Worm (Caenorhabditis elegans) whole organism, mixed stage, embryonic: Measurements from ENCODE around the gene aip-1.

Experiments used
- blmp-1 ChIP-seq: fragments of 150-350 bp; optimal IDR thresholded peaks from 2 replicates; lab custom pipeline; 2014; ENCODE audit warnings: missing biosample characterization, missing genetic modification characterization
- elt-3 ChIP-seq: fragments of 150-350 bp; optimal IDR thresholded peaks from 2 replicates; lab custom pipeline; 2014; ENCODE audit warnings: missing biosample characterization, missing genetic modification characterization
- lin-32 ChIP-seq: fragments of 200-800 bp; sonication (Bioruptor generic); optimal IDR thresholded peaks from 2 replicates; lab custom pipeline; 2018; ENCODE audit warnings: mild to moderate bottlenecking, missing genetic modification characterization, missing compliant biosample characterization

DNA sequence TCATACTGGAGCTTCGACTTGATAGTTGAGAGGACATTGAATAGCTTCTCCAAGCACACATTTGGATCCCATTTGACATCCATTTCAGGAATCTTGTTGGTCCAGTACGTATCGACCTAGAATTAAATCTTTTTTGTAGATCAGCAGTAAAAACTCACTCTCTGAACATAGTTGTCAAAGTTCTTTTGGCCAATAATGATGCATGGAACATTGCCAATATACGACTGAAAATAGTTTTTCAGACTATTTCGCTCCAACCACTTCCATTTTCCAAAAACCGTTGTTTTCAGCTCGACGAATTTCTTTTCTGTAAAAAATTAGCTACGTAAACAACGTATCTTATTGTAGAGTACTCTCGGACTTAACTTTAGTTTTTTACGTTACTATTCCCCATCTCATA, 30.5 kb upstream of the aip-1 start:
- no peak for TF ChIP-seq blmp-1
- TF ChIP-seq elt-3: no peak
- TF ChIP-seq lin-32 (GFP tag; lab: Kevin White, UChicago): no peak
